Fruit fly (Drosophila melanogaster) whole organism, prepupa: ENCODE measurements around the gene sina.
A peak's percentile ranks its signal among the peaks of the same experiment; 100 is the strongest.

ENCODE experiments used
- Blimp-1 ChIP-seq: fragments of 200-800 bp; sonication (Bioruptor generic); optimal IDR thresholded peaks from 3 replicates; lab custom pipeline; 2017; ENCODE audit warnings: missing biosample characterization, missing genetic modification characterization, mild to moderate bottlenecking, moderate library complexity, missing genetic modification reagents
- CG10669 ChIP-seq: fragments of 200-800 bp; sonication (Bioruptor generic); optimal IDR thresholded peaks from 3 replicates; lab custom pipeline; 2018; ENCODE audit warnings: missing biosample characterization, mild to moderate bottlenecking, missing genetic modification characterization, moderate library complexity
- CG11294 ChIP-seq: fragments of 200-800 bp; sonication (Bioruptor generic); IDR thresholded peaks from 2 replicates; pipeline ENCODE4 v1.3.6; 2022; ENCODE audit warnings: missing biosample characterization, missing genetic modification characterization
- CG11762 ChIP-seq: fragments of 200-800 bp; sonication (Bioruptor generic); optimal IDR thresholded peaks from 3 replicates; lab custom pipeline; 2016; ENCODE audit warnings: missing biosample characterization, missing genetic modification characterization; ENCODE audit not compliant: insufficient read depth
- CG16779 ChIP-seq: fragments of 200-800 bp; sonication (Bioruptor generic); optimal IDR thresholded peaks from 3 replicates; lab custom pipeline; 2017; ENCODE audit warnings: missing biosample characterization, mild to moderate bottlenecking, missing genetic modification characterization
- CG3032 ChIP-seq: fragments of 200-800 bp; optimal IDR thresholded peaks from 2 replicates; lab custom pipeline; 2019; ENCODE audit warnings: missing biosample characterization, mild to moderate bottlenecking, missing genetic modification characterization, moderate library complexity
- CG31627 ChIP-seq: fragments of 200-800 bp; sonication (Bioruptor generic); optimal IDR thresholded peaks from 3 replicates; lab custom pipeline; 2016; ENCODE audit warnings: missing biosample characterization, missing genetic modification characterization
- CG32006 ChIP-seq: fragments of 200-800 bp; sonication (Bioruptor generic); optimal IDR thresholded peaks from 3 replicates; lab custom pipeline; 2017; ENCODE audit warnings: missing biosample characterization, mild to moderate bottlenecking, missing genetic modification characterization
- CG34406 ChIP-seq: fragments of 200-800 bp; sonication (Bioruptor generic); optimal IDR thresholded peaks from 3 replicates; lab custom pipeline; 2016; ENCODE audit warnings: missing biosample characterization, missing genetic modification characterization
- CG3919 ChIP-seq: fragments of 200-800 bp; sonication (Bioruptor generic); optimal IDR thresholded peaks from 3 replicates; lab custom pipeline; 2016; ENCODE audit warnings: missing biosample characterization, missing genetic modification characterization
- CG4318 ChIP-seq: fragments of 200-800 bp; sonication (Bioruptor generic); optimal IDR thresholded peaks from 3 replicates; lab custom pipeline; 2017; ENCODE audit warnings: missing biosample characterization, mild to moderate bottlenecking, missing genetic modification characterization
- CG6163 ChIP-seq: fragments of 200-800 bp; sonication (Bioruptor generic); IDR thresholded peaks from 3 replicates; pipeline ENCODE4 v1.3.6; 2022; ENCODE audit warnings: missing biosample characterization, missing genetic modification characterization
- CG6276 ChIP-seq: fragments of 200-800 bp; sonication (Bioruptor generic); optimal IDR thresholded peaks from 2 replicates; lab custom pipeline; 2017; ENCODE audit warnings: missing biosample characterization, mild to moderate bottlenecking, missing genetic modification characterization
- CG6792 ChIP-seq: fragments of 200-800 bp; sonication (Bioruptor generic); optimal IDR thresholded peaks from 3 replicates; lab custom pipeline; 2016; ENCODE audit warnings: missing biosample characterization, missing genetic modification characterization
- CG6808 ChIP-seq: fragments of 200-800 bp; sonication (Bioruptor generic); optimal IDR thresholded peaks from 3 replicates; lab custom pipeline; 2017; ENCODE audit warnings: missing biosample characterization, missing genetic modification characterization, mild to moderate bottlenecking, moderate library complexity, missing genetic modification reagents
- CG6854 ChIP-seq: fragments of 200-800 bp; sonication (Bioruptor generic); optimal IDR thresholded peaks from 2 replicates; lab custom pipeline; 2017; ENCODE audit warnings: missing biosample characterization, mild to moderate bottlenecking, missing genetic modification characterization
- CG7368 ChIP-seq: fragments of 200-800 bp; sonication (Bioruptor generic); optimal IDR thresholded peaks from 3 replicates; lab custom pipeline; 2016; ENCODE audit warnings: missing biosample characterization, missing genetic modification characterization
- CG8319 ChIP-seq: fragments of 200-800 bp; sonication (Bioruptor generic); optimal IDR thresholded peaks from 3 replicates; lab custom pipeline; 2016; ENCODE audit warnings: missing biosample characterization, missing genetic modification characterization
- CG8632 ChIP-seq: fragments of 200-800 bp; sonication (Bioruptor generic); optimal IDR thresholded peaks from 3 replicates; lab custom pipeline; 2016; ENCODE audit warnings: missing biosample characterization, missing genetic modification characterization
- Eip75B ChIP-seq: fragments of 200-800 bp; sonication (Bioruptor generic); optimal IDR thresholded peaks from 3 replicates; lab custom pipeline; 2016; ENCODE audit warnings: missing biosample characterization, missing genetic modification characterization
- Eip78C ChIP-seq: fragments of 200-800 bp; sonication (Bioruptor generic); peaks from one replicate; lab custom pipeline; 2016; ENCODE audit warnings: missing biosample characterization, missing genetic modification characterization
- Eip93F ChIP-seq: fragments of 200-800 bp; sonication (Bioruptor generic); optimal IDR thresholded peaks from 2 replicates; lab custom pipeline; 2016; ENCODE audit warnings: missing biosample characterization, mild to moderate bottlenecking, missing genetic modification characterization
- Ets21C ChIP-seq: fragments of 200-800 bp; sonication (Bioruptor generic); optimal IDR thresholded peaks from 3 replicates; lab custom pipeline; 2016; ENCODE audit warnings: missing biosample characterization, missing genetic modification characterization
- Ets96B ChIP-seq: fragments of 200-800 bp; optimal IDR thresholded peaks from 2 replicates; lab custom pipeline; 2019; ENCODE audit warnings: missing biosample characterization, mild to moderate bottlenecking, missing genetic modification characterization, moderate library complexity
- Hr38 ChIP-seq: sonication (Bioruptor generic); optimal IDR thresholded peaks from 2 replicates; lab custom pipeline; 2016; ENCODE audit warnings: missing biosample characterization, missing genetic modification characterization
- Hr39 ChIP-seq: fragments of 200-800 bp; sonication (Bioruptor generic); optimal IDR thresholded peaks from 2 replicates; lab custom pipeline; 2016; ENCODE audit warnings: missing biosample characterization, missing genetic modification characterization
- Lpt ChIP-seq: fragments of 200-800 bp; sonication (Bioruptor generic); optimal IDR thresholded peaks from 3 replicates; lab custom pipeline; 2016; ENCODE audit warnings: missing biosample characterization, missing genetic modification characterization
- Smox ChIP-seq: fragments of 200-800 bp; sonication (Bioruptor generic); optimal IDR thresholded peaks from 3 replicates; lab custom pipeline; 2016; ENCODE audit warnings: missing biosample characterization, missing genetic modification characterization
- Sox102F ChIP-seq: fragments of 200-800 bp; sonication (Bioruptor generic); optimal IDR thresholded peaks from 2 replicates; lab custom pipeline; 2016; ENCODE audit warnings: missing biosample characterization, mild to moderate bottlenecking, missing genetic modification characterization
- Sox14 ChIP-seq: fragments of 200-800 bp; sonication (Bioruptor generic); optimal IDR thresholded peaks from 3 replicates; lab custom pipeline; 2016; ENCODE audit warnings: missing biosample characterization, missing genetic modification characterization
- Sox15 ChIP-seq: fragments of 200-800 bp; sonication (Bioruptor generic); optimal IDR thresholded peaks from 3 replicates; lab custom pipeline; 2016; ENCODE audit warnings: missing biosample characterization, missing genetic modification characterization
- achi ChIP-seq: fragments of 200-800 bp; sonication (Bioruptor generic); optimal IDR thresholded peaks from 3 replicates; lab custom pipeline; 2016; ENCODE audit warnings: missing biosample characterization, missing genetic modification characterization
- acj6 ChIP-seq: fragments of 200-800 bp; sonication (Bioruptor generic); optimal IDR thresholded peaks from 3 replicates; lab custom pipeline; 2016; ENCODE audit warnings: missing biosample characterization, missing genetic modification characterization
- cyc ChIP-seq: fragments of 200-800 bp; sonication (Bioruptor generic); optimal IDR thresholded peaks from 3 replicates; lab custom pipeline; 2016; ENCODE audit warnings: missing biosample characterization, missing genetic modification characterization
- dac ChIP-seq: fragments of 200-800 bp; sonication (Bioruptor generic); optimal IDR thresholded peaks from 2 replicates; lab custom pipeline; 2017; ENCODE audit warnings: missing biosample characterization, mild to moderate bottlenecking, missing genetic modification characterization
- dsx ChIP-seq: fragments of 200-800 bp; optimal IDR thresholded peaks from 3 replicates; lab custom pipeline; 2019; ENCODE audit warnings: missing biosample characterization, mild to moderate bottlenecking, missing genetic modification characterization, moderate library complexity; ENCODE audit not compliant: poor library complexity, severe bottlenecking
- eg ChIP-seq: fragments of 200-800 bp; sonication (Bioruptor generic); IDR thresholded peaks from 3 replicates; pipeline ENCODE4 v1.3.6; 2022; ENCODE audit warnings: missing biosample characterization, missing genetic modification characterization
- esn ChIP-seq: fragments of 200-800 bp; sonication (Bioruptor generic); optimal IDR thresholded peaks from 2 replicates; lab custom pipeline; 2016; ENCODE audit warnings: missing biosample characterization, mild to moderate bottlenecking, missing genetic modification characterization, moderate library complexity
- fd59A ChIP-seq: fragments of 200-800 bp; sonication (Bioruptor generic); optimal IDR thresholded peaks from 2 replicates; lab custom pipeline; 2017; ENCODE audit warnings: missing biosample characterization, mild to moderate bottlenecking, missing genetic modification characterization, missing genetic modification reagents
- fd85E ChIP-seq: fragments of 200-800 bp; sonication (Bioruptor generic); optimal IDR thresholded peaks from 3 replicates; lab custom pipeline; 2016; ENCODE audit warnings: missing biosample characterization, missing genetic modification characterization
- fkh ChIP-seq: fragments of 200-800 bp; sonication (Bioruptor generic); optimal IDR thresholded peaks from 3 replicates; lab custom pipeline; 2017; ENCODE audit warnings: missing biosample characterization, mild to moderate bottlenecking, missing genetic modification characterization, moderate library complexity
- lz ChIP-seq: fragments of 200-800 bp; sonication (Bioruptor generic); optimal IDR thresholded peaks from 3 replicates; lab custom pipeline; 2016; ENCODE audit warnings: missing biosample characterization, missing genetic modification characterization
- net ChIP-seq: fragments of 200-800 bp; sonication (Bioruptor generic); optimal IDR thresholded peaks from 3 replicates; lab custom pipeline; 2016; ENCODE audit warnings: missing biosample characterization, missing genetic modification characterization
- pdm3 ChIP-seq: fragments of 200-800 bp; sonication (Bioruptor generic); optimal IDR thresholded peaks from 3 replicates; lab custom pipeline; 2016; ENCODE audit warnings: missing biosample characterization, missing genetic modification characterization
- salr ChIP-seq, 2 experiments: fragments of 200-800 bp; sonication (Bioruptor generic); optimal IDR thresholded peaks; 3 replicates each; lab custom pipeline; 2016 to 2018; ENCODE audit warnings: missing biosample characterization in 2 of 2, missing genetic modification characterization in 2 of 2, mild to moderate bottlenecking in 1 of 2
- spab ChIP-seq: fragments of 200-800 bp; sonication (Bioruptor generic); optimal IDR thresholded peaks from 2 replicates; lab custom pipeline; 2017; ENCODE audit warnings: missing biosample characterization, mild to moderate bottlenecking, missing genetic modification characterization, missing genetic modification reagents
- ss ChIP-seq, 2 experiments: fragments of 200-800 bp; sonication (Bioruptor generic); optimal IDR thresholded peaks; 2 replicates in 1 of 2; 3 replicates in 1 of 2; lab custom pipeline; 2017 to 2018; ENCODE audit warnings: mild to moderate bottlenecking in 2 of 2, missing biosample characterization in 2 of 2, missing genetic modification characterization in 2 of 2, moderate library complexity in 1 of 2
- svp ChIP-seq: fragments of 200-800 bp; sonication (Bioruptor generic); peaks from one replicate; lab custom pipeline; 2016; ENCODE audit warnings: missing biosample characterization, missing genetic modification characterization
- topi ChIP-seq: fragments of 200-800 bp; sonication (Bioruptor generic); optimal IDR thresholded peaks from 3 replicates; lab custom pipeline; 2016; ENCODE audit warnings: missing biosample characterization, missing genetic modification characterization
- vri ChIP-seq: fragments of 200-800 bp; sonication (Bioruptor generic); optimal IDR thresholded peaks from 3 replicates; lab custom pipeline; 2016; ENCODE audit warnings: missing biosample characterization, mild to moderate bottlenecking, missing genetic modification characterization

The sina gene

dm6 chr3L:16890650-16891336 lies 37.2 kb downstream of the sina start:
- TF ChIP-seq dsx (GFP tag; lab: Kevin White, UChicago), result peak; percentile 79
- peak; percentile 89 for TF ChIP-seq esn (GFP tag; lab: Kevin White, UChicago)
- no peak for TF ChIP-seq Hr38 (GFP tag; lab: Kevin White, UChicago)
- peak; percentile 76 for TF ChIP-seq CG6276 (GFP tag; lab: Kevin White, UChicago)
- TF ChIP-seq Blimp-1 (GFP tag; lab: Kevin White, UChicago), result peak; percentile 45
- no peak for TF ChIP-seq fd85E (GFP tag; lab: Kevin White, UChicago)
- peak; percentile 96 for TF ChIP-seq Eip78C (GFP tag; lab: Kevin White, UChicago)
- peak; percentile 68 for TF ChIP-seq Sox15 (GFP tag; lab: Kevin White, UChicago)
- TF ChIP-seq CG6808 (GFP tag; lab: Kevin White, UChicago), result peak; percentile 70
- TF ChIP-seq CG31627, result peak; percentile 87
- TF ChIP-seq svp, result peak; percentile 92
- peak; percentile 59 for TF ChIP-seq CG8319
- peak; percentile 82 for TF ChIP-seq Lpt (GFP tag; lab: Kevin White, UChicago)
- TF ChIP-seq CG4318, result peak; percentile 85
- TF ChIP-seq CG6163 (GFP tag; lab: Robert Waterston, UW), result peak; percentile 95
- TF ChIP-seq Hr39, result peak; percentile 85
- no peak for TF ChIP-seq Eip93F (GFP tag; lab: Kevin White, UChicago)
- peak; percentile 88 for TF ChIP-seq Sox14
- TF ChIP-seq topi (GFP tag; lab: Kevin White, UChicago), result peak; percentile 79
- peak; percentile 69 for TF ChIP-seq Ets21C (GFP tag; lab: Kevin White, UChicago)
- peak; percentile 87 for TF ChIP-seq CG3919 (GFP tag; lab: Kevin White, UChicago)
- TF ChIP-seq Ets96B, result peak; percentile 81
- peak; percentile 73 for TF ChIP-seq spab (GFP tag; lab: Kevin White, UChicago)
- TF ChIP-seq cyc (GFP tag; lab: Kevin White, UChicago), result peak; percentile 84
- TF ChIP-seq dac (GFP tag; lab: Kevin White, UChicago), result peak; percentile 74
- TF ChIP-seq fkh, result peak; percentile 27
- TF ChIP-seq Smox (GFP tag; lab: Kevin White, UChicago), result peak; percentile 77
- peak; percentile 71 for TF ChIP-seq CG10669 (GFP tag; lab: Kevin White, UChicago)
- peak; percentile 67 for TF ChIP-seq CG11294 (GFP tag; lab: Robert Waterston, UW)
- TF ChIP-seq achi (GFP tag; lab: Kevin White, UChicago), result peak; percentile 85
- TF ChIP-seq ss (GFP tag; optimal IDR thresholded peaks at IDR 0.05; lab: Kevin White, UChicago), result peak; percentile 55 to 71
- peak; percentile 77 for TF ChIP-seq CG11762 (GFP tag; lab: Kevin White, UChicago)
- TF ChIP-seq CG3032 (tag; lab: Kevin White, UChicago), result peak; percentile 73
- TF ChIP-seq acj6 (GFP tag; lab: Kevin White, UChicago), result peak; percentile 88
- peak; percentile 88 for TF ChIP-seq lz
- peak; percentile 74 for TF ChIP-seq CG16779 (tag; lab: Kevin White, UChicago)
- peak; percentile 92 for TF ChIP-seq CG32006 (GFP tag; lab: Kevin White, UChicago)
- peak; percentile 75 for TF ChIP-seq Sox102F (GFP tag; lab: Kevin White, UChicago)
- TF ChIP-seq CG6792 (GFP tag; lab: Kevin White, UChicago), result peak; percentile 89
- TF ChIP-seq pdm3 (GFP tag; lab: Kevin White, UChicago), result peak; percentile 87
- peak; percentile 68 to 86 for TF ChIP-seq salr (GFP tag; optimal IDR thresholded peaks at IDR 0.05; lab: Kevin White, UChicago)
- peak; percentile 65 for TF ChIP-seq CG7368 (GFP tag; lab: Kevin White, UChicago)
- TF ChIP-seq vri (GFP tag; lab: Kevin White, UChicago), result peak; percentile 95
- peak; percentile 82 for TF ChIP-seq Eip75B (GFP tag; lab: Kevin White, UChicago)
- TF ChIP-seq eg (GFP tag; lab: Robert Waterston, UW), result peak; percentile 94
- TF ChIP-seq net (GFP tag; lab: Kevin White, UChicago), result peak; percentile 86
- TF ChIP-seq CG6854 (GFP tag; lab: Kevin White, UChicago), result peak; percentile 63
- peak; percentile 72 for TF ChIP-seq CG8632
- peak; percentile 77 for TF ChIP-seq fd59A (GFP tag; lab: Kevin White, UChicago)
- peak; percentile 80 for TF ChIP-seq CG34406
